Worm (Caenorhabditis elegans) whole organism, L1 larva: ENCODE data around the gene C06A1.6.

Source experiments
- C16A3.4 ChIP-seq: fragments of 150-350 bp; optimal IDR thresholded peaks from 2 replicates; lab custom pipeline; 2014; ENCODE audit warnings: missing biosample characterization, missing genetic modification characterization
- F16B12.6 ChIP-seq: fragments of 150-350 bp; optimal IDR thresholded peaks from 2 replicates; lab custom pipeline; 2014; ENCODE audit warnings: missing biosample characterization, missing genetic modification characterization
- Y116A8C.19 ChIP-seq: sonication (generic microtip); optimal IDR thresholded peaks from 2 replicates; lab custom pipeline; 2016; ENCODE audit warnings: missing compliant biosample characterization, missing genetic modification characterization, borderline replicate concordance
- alr-1 ChIP-seq: fragments of 200-800 bp; sonication (Bioruptor generic); optimal IDR thresholded peaks from 2 replicates; lab custom pipeline; 2018; ENCODE audit warnings: borderline replicate concordance, mild to moderate bottlenecking, missing genetic modification characterization, missing compliant biosample characterization
- aly-2 ChIP-seq: fragments of 150-350 bp; optimal IDR thresholded peaks from 2 replicates; lab custom pipeline; 2014; ENCODE audit warnings: missing biosample characterization, missing genetic modification characterization
- ama-1 ChIP-seq: fragments of 150-350 bp; optimal IDR thresholded peaks from 2 replicates; lab custom pipeline; 2014
- blmp-1 ChIP-seq: fragments of 150-350 bp; optimal IDR thresholded peaks from 2 replicates; lab custom pipeline; 2014; ENCODE audit warnings: missing biosample characterization, missing genetic modification characterization
- ceh-82 ChIP-seq, 3 experiments: fragments of 150-350 bp in 1 of 3; sonication (generic microtip) in 2 of 3; optimal IDR thresholded peaks; 2 replicates each; lab custom pipeline; 2014 to 2017; ENCODE audit warnings: missing biosample characterization in 3 of 3, missing genetic modification characterization in 3 of 3
- ceh-88 ChIP-seq: fragments of 200-800 bp; sonication (Bioruptor generic); IDR thresholded peaks from 2 replicates; pipeline ENCODE4 v1.3.6; 2022; ENCODE audit warnings: missing genetic modification characterization, missing compliant biosample characterization
- ces-1 ChIP-seq: fragments of 150-350 bp; optimal IDR thresholded peaks from 2 replicates; lab custom pipeline; 2014; ENCODE audit warnings: missing biosample characterization, missing genetic modification reagents, missing genetic modification characterization
- dpl-1 ChIP-seq, 3 experiments: fragments of 150-350 bp in 2 of 3; sonication (generic microtip) in 1 of 3; optimal IDR thresholded peaks; 2 replicates each; lab custom pipeline; 2014 to 2017; ENCODE audit warnings: missing biosample characterization in 3 of 3, missing genetic modification characterization in 3 of 3, missing genetic modification reagents in 3 of 3
- dsc-1 ChIP-seq: sonication (generic microtip); optimal IDR thresholded peaks from 2 replicates; lab custom pipeline; 2016; ENCODE audit warnings: mild to moderate bottlenecking, missing genetic modification characterization, missing compliant biosample characterization
- efl-1 ChIP-seq, 4 experiments: fragments of 150-350 bp; optimal IDR thresholded peaks in 3 of 4; peaks in 1 of 4; 1 replicate in 1 of 4; 2 replicates in 3 of 4; lab custom pipeline; 2014; ENCODE audit warnings: missing biosample characterization in 2 of 4, missing genetic modification characterization in 2 of 4, missing genetic modification reagents in 2 of 4
- efl-3 ChIP-seq: fragments of 200-800 bp; sonication (Bioruptor generic); optimal IDR thresholded peaks from 2 replicates; lab custom pipeline; 2018; ENCODE audit warnings: mild to moderate bottlenecking, missing genetic modification characterization, missing compliant biosample characterization
- egl-27 ChIP-seq, 2 experiments: fragments of 150-350 bp in 1 of 2; sonication (generic microtip); optimal IDR thresholded peaks; 3 replicates each; lab custom pipeline; 2017 to 2018; ENCODE audit warnings: missing biosample characterization in 2 of 2, missing genetic modification characterization in 2 of 2, missing genetic modification reagents in 2 of 2
- elt-2 ChIP-seq: sonication (generic microtip); optimal IDR thresholded peaks from 2 replicates; lab custom pipeline; 2016; ENCODE audit warnings: missing genetic modification characterization, mild to moderate bottlenecking, inconsistent platforms, missing compliant biosample characterization, missing genetic modification reagents
- elt-3 ChIP-seq, 6 experiments: fragments of 150-350 bp in 1 of 6; sonication (generic microtip); optimal IDR thresholded peaks; 2 replicates each; lab custom pipeline; 2017 to 2018; ENCODE audit warnings: missing biosample characterization in 6 of 6, missing genetic modification characterization in 6 of 6, inconsistent platforms in 1 of 6
- fkh-10 ChIP-seq: sonication (generic microtip); optimal IDR thresholded peaks from 2 replicates; lab custom pipeline; 2017; ENCODE audit warnings: missing biosample characterization, missing genetic modification reagents, missing genetic modification characterization
- fkh-8 ChIP-seq: sonication (generic microtip); optimal IDR thresholded peaks from 2 replicates; lab custom pipeline; 2016; ENCODE audit warnings: mild to moderate bottlenecking, missing genetic modification characterization, missing compliant biosample characterization
- fos-1 ChIP-seq: fragments of 150-350 bp; optimal IDR thresholded peaks from 2 replicates; lab custom pipeline; 2014; ENCODE audit warnings: missing biosample characterization, missing genetic modification characterization
- grh-1 ChIP-seq: fragments of 200-800 bp; sonication (Bioruptor generic); IDR thresholded peaks from 2 replicates; pipeline ENCODE4 v1.3.6; 2022; ENCODE audit warnings: missing genetic modification reagents, missing genetic modification characterization, missing compliant biosample characterization
- hpl-2 ChIP-seq: fragments of 150-350 bp; optimal IDR thresholded peaks from 2 replicates; lab custom pipeline; 2014; ENCODE audit warnings: missing biosample characterization, missing genetic modification reagents, missing genetic modification characterization
- irx-1 ChIP-seq: sonication (generic microtip); optimal IDR thresholded peaks from 2 replicates; lab custom pipeline; 2016; ENCODE audit warnings: missing genetic modification characterization, missing compliant biosample characterization
- isw-1 ChIP-seq: fragments of 200-800 bp; sonication (Bioruptor generic); IDR thresholded peaks from 2 replicates; pipeline ENCODE4 v1.3.6; 2022; ENCODE audit warnings: missing genetic modification characterization, missing compliant biosample characterization
- jun-1 ChIP-seq: fragments of 150-350 bp; optimal IDR thresholded peaks from 2 replicates; lab custom pipeline; 2014; ENCODE audit warnings: missing biosample characterization, missing genetic modification reagents, missing genetic modification characterization
- lin-35 ChIP-seq, 2 experiments: fragments of 150-350 bp; optimal IDR thresholded peaks; 2 replicates each; lab custom pipeline; 2014; ENCODE audit warnings: missing biosample characterization in 2 of 2, missing genetic modification characterization in 2 of 2, missing genetic modification reagents in 2 of 2
- mab-9 ChIP-seq: fragments of 200-800 bp; sonication (Bioruptor generic); IDR thresholded peaks from 2 replicates; pipeline ENCODE4 v1.3.6; 2022; ENCODE audit warnings: missing genetic modification reagents, missing genetic modification characterization, missing compliant biosample characterization
- mep-1 ChIP-seq: fragments of 150-350 bp; optimal IDR thresholded peaks from 2 replicates; lab custom pipeline; 2014; ENCODE audit warnings: missing biosample characterization, missing genetic modification characterization
- nhr-11 ChIP-seq: fragments of 150-350 bp; optimal IDR thresholded peaks from 2 replicates; lab custom pipeline; 2014; ENCODE audit warnings: missing biosample characterization, missing genetic modification characterization
- nhr-12 ChIP-seq: sonication (generic microtip); optimal IDR thresholded peaks from 2 replicates; lab custom pipeline; 2017; ENCODE audit warnings: missing biosample characterization, missing genetic modification characterization
- nhr-19 ChIP-seq: fragments of 200-800 bp; sonication (Bioruptor generic); conservative IDR thresholded peaks from 2 replicates; pipeline ENCODE4 v1.3.6; 2022; ENCODE audit warnings: missing genetic modification characterization, missing compliant biosample characterization
- nhr-20 ChIP-seq: sonication (generic microtip); optimal IDR thresholded peaks from 2 replicates; lab custom pipeline; 2016; ENCODE audit warnings: mild to moderate bottlenecking, missing genetic modification characterization, missing compliant biosample characterization
- nhr-28 ChIP-seq: fragments of 150-350 bp; optimal IDR thresholded peaks from 2 replicates; lab custom pipeline; 2014; ENCODE audit warnings: missing biosample characterization, missing genetic modification characterization
- nhr-47 ChIP-seq: sonication (generic microtip); optimal IDR thresholded peaks from 2 replicates; lab custom pipeline; 2016; ENCODE audit warnings: mild to moderate bottlenecking, missing genetic modification characterization, moderate library complexity, missing compliant biosample characterization
- nhr-77 ChIP-seq: fragments of 150-350 bp; optimal IDR thresholded peaks from 2 replicates; lab custom pipeline; 2014; ENCODE audit warnings: missing biosample characterization, missing genetic modification characterization
- nhr-85 ChIP-seq: sonication (generic microtip); peaks from one replicate; lab custom pipeline; 2016; ENCODE audit warnings: missing genetic modification characterization, inconsistent platforms, missing compliant biosample characterization
- nhr-90 ChIP-seq: sonication (generic microtip); optimal IDR thresholded peaks from 2 replicates; lab custom pipeline; 2016; ENCODE audit warnings: mild to moderate bottlenecking, missing genetic modification characterization, missing compliant biosample characterization; ENCODE audit not compliant: poor library complexity
- pag-3 ChIP-seq: sonication (generic microtip); optimal IDR thresholded peaks from 2 replicates; lab custom pipeline; 2017; ENCODE audit warnings: missing genetic modification characterization, mild to moderate bottlenecking, missing compliant biosample characterization, antibody characterized with exemption, borderline replicate concordance; ENCODE audit not compliant: insufficient read depth
- skn-1 ChIP-seq: fragments of 150-350 bp; optimal IDR thresholded peaks from 2 replicates; lab custom pipeline; 2014; ENCODE audit warnings: missing biosample characterization, missing genetic modification characterization
- snu-23 ChIP-seq: sonication (generic microtip); optimal IDR thresholded peaks from 2 replicates; lab custom pipeline; 2016; ENCODE audit warnings: missing genetic modification characterization, missing compliant biosample characterization
- sox-4 ChIP-seq: sonication (generic microtip); optimal IDR thresholded peaks from 2 replicates; lab custom pipeline; 2016; ENCODE audit warnings: missing genetic modification characterization, missing compliant biosample characterization
- swsn-7 ChIP-seq: sonication (generic microtip); optimal IDR thresholded peaks from 2 replicates; lab custom pipeline; 2016; ENCODE audit warnings: missing genetic modification characterization, missing compliant biosample characterization
- tbx-2 ChIP-seq: sonication (generic microtip); optimal IDR thresholded peaks from 2 replicates; lab custom pipeline; 2016; ENCODE audit warnings: missing genetic modification characterization, missing compliant biosample characterization
- unc-130 ChIP-seq: fragments of 150-350 bp; optimal IDR thresholded peaks from 2 replicates; lab custom pipeline; 2017; ENCODE audit warnings: missing biosample characterization, missing genetic modification characterization, inconsistent platforms
- unc-62 ChIP-seq: fragments of 150-350 bp; optimal IDR thresholded peaks from 2 replicates; lab custom pipeline; 2014; ENCODE audit warnings: missing biosample characterization, missing genetic modification reagents, missing genetic modification characterization
- unc-98 ChIP-seq: fragments of 200-800 bp; sonication (Bioruptor generic); IDR thresholded peaks from 2 replicates; pipeline ENCODE4 v1.3.6; 2022; ENCODE audit warnings: missing genetic modification characterization, missing compliant biosample characterization
- vab-15 ChIP-seq: sonication (generic microtip); optimal IDR thresholded peaks from 2 replicates; lab custom pipeline; 2017; ENCODE audit warnings: missing genotype, mild to moderate bottlenecking, missing genetic modification characterization, missing compliant biosample characterization
- xbp-1 ChIP-seq: sonication (generic microtip); optimal IDR thresholded peaks from 2 replicates; lab custom pipeline; 2016; ENCODE audit warnings: missing genetic modification characterization, missing compliant biosample characterization
- zip-4 ChIP-seq: fragments of 200-800 bp; sonication (Bioruptor generic); optimal IDR thresholded peaks from 2 replicates; lab custom pipeline; 2018; ENCODE audit warnings: mild to moderate bottlenecking, missing genetic modification characterization, moderate library complexity, missing compliant biosample characterization

C06A1.6 gene

ce11 chrII:10546784-10547087 lies 17.7 kb downstream of the C06A1.6 start (continued):
- no peak for TF ChIP-seq dsc-1 (tag; lab: Kevin White, UChicago)
- no peak for TF ChIP-seq unc-130 (tag; lab: Kevin White, UChicago)
- TF ChIP-seq unc-98 (GFP tag; lab: Robert Waterston, UW) = no peak
- TF ChIP-seq alr-1 (tag; lab: Kevin White, UChicago) = no peak
- TF ChIP-seq sox-4 (tag; lab: Kevin White, UChicago) = no peak
- TF ChIP-seq nhr-90 = no peak
- TF ChIP-seq lin-35 (GFP tag; optimal IDR thresholded peaks at IDR 0.05; lab: Kevin White, UChicago) = no peak
- no peak for TF ChIP-seq isw-1 (GFP tag; lab: Robert Waterston, UW)
- no peak for TF ChIP-seq skn-1
- no peak for TF ChIP-seq xbp-1 (tag; lab: Kevin White, UChicago)
- TF ChIP-seq nhr-20 (tag; lab: Kevin White, UChicago) = no peak
- TF ChIP-seq ces-1 (GFP tag; lab: Kevin White, UChicago) = no peak
- TF ChIP-seq irx-1 = no peak
- TF ChIP-seq egl-27 (tag; optimal IDR thresholded peaks at IDR 0.05; lab: Kevin White, UChicago) = no peak
- no peak for TF ChIP-seq unc-62 (GFP tag; lab: Kevin White, UChicago)
- TF ChIP-seq mab-9 = no peak
- no peak for TF ChIP-seq fos-1 (tag; lab: Kevin White, UChicago)
- no peak for TF ChIP-seq pag-3 (tag; lab: Kevin White, UChicago)
- peak; percentile 19 for TF ChIP-seq zip-4
- no peak for TF ChIP-seq tbx-2 (tag; lab: Kevin White, UChicago)
- TF ChIP-seq nhr-28 (tag; lab: Kevin White, UChicago) = no peak
- TF ChIP-seq blmp-1 (tag; lab: Kevin White, UChicago) = peak; percentile 21
- no peak for TF ChIP-seq grh-1 (GFP tag; lab: Robert Waterston, UW)
- TF ChIP-seq nhr-47 (tag; lab: Kevin White, UChicago) = no peak
- no peak for TF ChIP-seq dpl-1 (GFP tag; optimal IDR thresholded peaks at IDR 0.05; lab: Kevin White, UChicago)
- TF ChIP-seq jun-1 = no peak
- no peak for TF ChIP-seq fkh-10 (GFP tag; lab: Kevin White, UChicago)
- peak; percentile 47 for TF ChIP-seq ama-1
- no peak for TF ChIP-seq nhr-85 (tag; lab: Kevin White, UChicago)
- TF ChIP-seq hpl-2 (GFP tag; lab: Kevin White, UChicago) = no peak
- peak; percentile 16 for TF ChIP-seq C16A3.4 (tag; lab: Kevin White, UChicago)
- no peak for TF ChIP-seq Y116A8C.19 (tag; lab: Kevin White, UChicago)
- no peak for TF ChIP-seq aly-2
- no peak for TF ChIP-seq swsn-7 (tag; lab: Kevin White, UChicago)
- no peak for TF ChIP-seq elt-3 (tag; optimal IDR thresholded peaks at IDR 0.05; lab: Kevin White, UChicago)
- no peak for TF ChIP-seq ceh-88 (GFP tag; lab: Robert Waterston, UW)
- TF ChIP-seq vab-15 (tag; lab: Kevin White, UChicago) = no peak
- TF ChIP-seq nhr-12 (tag; lab: Kevin White, UChicago) = no peak
- no peak for TF ChIP-seq mep-1 (tag; lab: Kevin White, UChicago)

ce11 chrII:10545924-10546783 lies 18.3 kb downstream of the C06A1.6 start:
- no peak for TF ChIP-seq F16B12.6 (tag; lab: Kevin White, UChicago)
- no peak for TF ChIP-seq nhr-19 (GFP tag; lab: Robert Waterston, UW)
- TF ChIP-seq fkh-10 (GFP tag; lab: Kevin White, UChicago) = no peak
- TF ChIP-seq ama-1 = peak; percentile 9
- TF ChIP-seq nhr-47 (tag; lab: Kevin White, UChicago) = peak; percentile 13
- peak; percentile 0 for TF ChIP-seq dsc-1 (tag; lab: Kevin White, UChicago)
- peak; percentile 36 for TF ChIP-seq fkh-8 (tag; lab: Kevin White, UChicago)
- TF ChIP-seq ces-1 (GFP tag; lab: Kevin White, UChicago) = no peak
- no peak for TF ChIP-seq efl-1 (optimal IDR thresholded peaks at IDR 0.05; lab: Kevin White, UChicago)
- TF ChIP-seq efl-1 (GFP tag; optimal IDR thresholded peaks at IDR 0.05 in 1 of 2; lab: Kevin White, UChicago) = peak in 1 of 2 experiments; percentile 70
- TF ChIP-seq snu-23 (GFP tag; lab: Kevin White, UChicago) = peak; percentile 9
- no peak for TF ChIP-seq nhr-11 (tag; lab: Kevin White, UChicago)
- no peak for TF ChIP-seq efl-3 (GFP tag; lab: Kevin White, UChicago)
- no peak for TF ChIP-seq elt-2 (tag; lab: Kevin White, UChicago)
- no peak for TF ChIP-seq ceh-82 (tag; optimal IDR thresholded peaks at IDR 0.05; lab: Kevin White, UChicago)
- no peak for TF ChIP-seq nhr-77 (tag; lab: Kevin White, UChicago)
